Fruit fly (Drosophila melanogaster) whole organism, pupa: Measurements from ENCODE around the gene CG6985.

Source experiments
- CG10348 ChIP-seq: fragments of 200-800 bp; sonication (Bioruptor generic); IDR thresholded peaks from 2 replicates; pipeline ENCODE4 v1.3.6; 2022; ENCODE audit warnings: missing biosample characterization, missing genetic modification characterization
- CG12605 ChIP-seq: fragments of 200-800 bp; sonication (Bioruptor generic); IDR thresholded peaks from 2 replicates; pipeline ENCODE4 v1.3.6; 2022; ENCODE audit warnings: missing biosample characterization, missing genetic modification characterization
- CG13204 ChIP-seq: fragments of 200-800 bp; sonication (Bioruptor generic); optimal IDR thresholded peaks from 2 replicates; lab custom pipeline; 2018; ENCODE audit warnings: missing biosample characterization, mild to moderate bottlenecking, missing genetic modification characterization, moderate library complexity
- CG14655 ChIP-seq: fragments of 200-800 bp; sonication (Bioruptor generic); optimal IDR thresholded peaks from 3 replicates; lab custom pipeline; 2017; ENCODE audit warnings: mild to moderate bottlenecking, missing biosample characterization, missing genetic modification reagents, missing genetic modification characterization
- CG15710 ChIP-seq: fragments of 200-800 bp; sonication (Bioruptor generic); optimal IDR thresholded peaks from 2 replicates; lab custom pipeline; 2018; ENCODE audit warnings: missing biosample characterization, mild to moderate bottlenecking, missing genetic modification characterization, moderate library complexity
- CG17806 ChIP-seq: fragments of 200-800 bp; sonication (Bioruptor generic); optimal IDR thresholded peaks from 2 replicates; lab custom pipeline; 2018; ENCODE audit warnings: missing biosample characterization, mild to moderate bottlenecking, missing genetic modification characterization, moderate library complexity
- CG32121 ChIP-seq: fragments of 200-800 bp; sonication (Bioruptor generic); IDR thresholded peaks from 2 replicates; pipeline ENCODE4 v1.3.6; 2022; ENCODE audit warnings: missing biosample characterization, missing genetic modification characterization
- CG34367 ChIP-seq: fragments of 200-800 bp; sonication (Bioruptor generic); optimal IDR thresholded peaks from 2 replicates; lab custom pipeline; 2018; ENCODE audit warnings: missing biosample characterization, mild to moderate bottlenecking, missing genetic modification characterization
- CG4496 ChIP-seq: fragments of 200-800 bp; sonication (Bioruptor generic); IDR thresholded peaks from 3 replicates; pipeline ENCODE4 v1.3.6; 2022; ENCODE audit warnings: missing biosample characterization, missing genetic modification characterization
- CG8159 ChIP-seq: fragments of 200-800 bp; sonication (Bioruptor generic); optimal IDR thresholded peaks from 3 replicates; lab custom pipeline; 2018; ENCODE audit warnings: missing biosample characterization, mild to moderate bottlenecking, missing genetic modification characterization, moderate library complexity
- CG8301 ChIP-seq: fragments of 200-800 bp; sonication (Bioruptor generic); optimal IDR thresholded peaks from 2 replicates; lab custom pipeline; 2018; ENCODE audit warnings: missing biosample characterization, mild to moderate bottlenecking, missing genetic modification characterization
- CG9948 ChIP-seq: fragments of 200-800 bp; sonication (Bioruptor generic); optimal IDR thresholded peaks from 2 replicates; lab custom pipeline; 2018; ENCODE audit warnings: missing biosample characterization, mild to moderate bottlenecking, missing genetic modification characterization, moderate library complexity
- D1 ChIP-seq: fragments of 200-800 bp; sonication (Bioruptor generic); optimal IDR thresholded peaks from 2 replicates; lab custom pipeline; 2018; ENCODE audit warnings: missing biosample characterization, mild to moderate bottlenecking, missing genetic modification characterization, moderate library complexity
- EcR ChIP-seq: fragments of 200-800 bp; sonication (Bioruptor generic); optimal IDR thresholded peaks from 3 replicates; lab custom pipeline; 2019; ENCODE audit warnings: missing biosample characterization, missing genetic modification characterization, mild to moderate bottlenecking, moderate library complexity, missing genetic modification reagents
- Ets98B ChIP-seq: fragments of 200-800 bp; sonication (Bioruptor generic); IDR thresholded peaks from 2 replicates; pipeline ENCODE4 v1.3.6; 2022; ENCODE audit warnings: missing biosample characterization, missing genetic modification characterization
- Pif1A ChIP-seq: fragments of 200-800 bp; sonication (Bioruptor generic); optimal IDR thresholded peaks from 3 replicates; lab custom pipeline; 2016; ENCODE audit warnings: missing biosample characterization, missing genetic modification characterization
- Pif1B ChIP-seq: fragments of 200-800 bp; sonication (Bioruptor generic); optimal IDR thresholded peaks from 3 replicates; lab custom pipeline; 2016; ENCODE audit warnings: missing biosample characterization, missing genetic modification characterization
- Snoo ChIP-seq: fragments of 200-800 bp; sonication (Bioruptor generic); optimal IDR thresholded peaks from 3 replicates; lab custom pipeline; 2017; ENCODE audit warnings: missing biosample characterization, mild to moderate bottlenecking, missing genetic modification characterization, inconsistent platforms
- fd96Ca ChIP-seq: fragments of 200-800 bp; sonication (Bioruptor generic); IDR thresholded peaks from 3 replicates; pipeline ENCODE4 v1.3.6; 2022; ENCODE audit warnings: missing biosample characterization, missing genetic modification characterization
- gl ChIP-seq: fragments of 200-800 bp; sonication (Bioruptor generic); optimal IDR thresholded peaks from 2 replicates; lab custom pipeline; 2018; ENCODE audit warnings: missing biosample characterization, mild to moderate bottlenecking, missing genetic modification characterization
- rn ChIP-seq: fragments of 200-800 bp; sonication (Bioruptor generic); IDR thresholded peaks from 2 replicates; pipeline ENCODE4 v1.3.6; 2022; ENCODE audit warnings: missing biosample characterization, missing genetic modification characterization

Gene CG6985

DNA sequence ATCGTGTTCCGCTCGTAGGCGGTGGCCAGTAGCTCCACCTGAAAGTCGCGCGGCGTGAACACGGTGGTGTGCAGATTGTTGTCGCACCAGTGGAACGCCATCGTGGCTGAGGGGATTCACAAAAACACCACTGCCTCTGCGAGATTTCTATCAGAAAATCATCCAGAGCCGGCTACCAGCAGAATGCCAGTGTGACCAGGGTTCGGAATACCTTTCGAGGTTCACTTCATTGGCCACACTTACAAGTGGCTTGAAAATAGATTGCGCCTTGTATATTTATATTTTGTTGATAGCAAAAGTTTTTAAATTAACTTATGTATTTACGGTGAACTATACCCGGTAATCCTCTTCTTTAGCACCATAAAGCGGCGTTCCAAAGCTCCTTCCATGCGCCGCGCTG lies at the start of gene CG6985, which contains the start of gene Dcr-1:
CG6985 (plus strand) TSS at position 221 of the 400 bp plus-strand sequence.
Dcr-1 (minus strand) TSS at position 162 of the 400 bp plus-strand sequence.
- TF ChIP-seq CG4496 (GFP tag; lab: Robert Waterston, UW) (no peak), gl (tag; lab: Kevin White, UChicago) (no peak), Snoo (tag; lab: Kevin White, UChicago) (no peak), CG12605 (GFP tag; lab: Robert Waterston, UW) (no peak), Pif1A (GFP tag; lab: Kevin White, UChicago) (no peak), Pif1B (GFP tag; lab: Kevin White, UChicago) (no peak)
- TF ChIP-seq, all 21 proteins: peak for 0

dm6 chr3R:22694659-22695058 lies 46.3 kb upstream of the CG6985 start, which contains the start of gene cd:
Gene cd, plus strand, starts transcription at chr3R:22694959.
- TF ChIP-seq CG34367 (tag; lab: Kevin White, UChicago), result no peak
- no peak for TF ChIP-seq gl (tag; lab: Kevin White, UChicago)
- no peak for TF ChIP-seq rn
- TF ChIP-seq Ets98B (GFP tag; lab: Robert Waterston, UW), result no peak
- TF ChIP-seq CG32121 (GFP tag; lab: Robert Waterston, UW), result no peak
- no peak for TF ChIP-seq CG4496 (GFP tag; lab: Robert Waterston, UW)
- no peak for TF ChIP-seq EcR

DNA sequence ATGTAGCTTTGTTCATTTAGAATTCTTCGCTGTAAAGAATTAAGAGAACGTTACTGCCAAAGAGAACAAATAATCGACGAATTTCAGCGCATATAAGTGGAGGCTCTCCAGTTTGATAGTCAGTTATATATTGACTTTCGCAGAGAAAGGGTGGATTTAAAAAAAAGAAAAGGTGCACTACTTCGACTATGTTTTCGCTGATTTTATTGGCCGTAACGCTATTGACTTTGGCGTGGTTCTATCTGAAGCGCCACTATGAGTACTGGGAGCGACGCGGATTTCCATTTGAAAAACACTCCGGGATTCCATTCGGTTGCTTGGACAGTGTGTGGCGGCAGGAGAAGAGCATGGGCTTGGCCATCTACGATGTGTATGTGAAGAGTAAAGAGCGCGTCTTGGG lies 42.7 kb upstream of the CG6985 start, which contains the start of gene Cyp6d4:
Cyp6d4 (plus strand) TSS at position 112 of the 400 bp plus-strand sequence.
- TF ChIP-seq CG32121 (GFP tag; lab: Robert Waterston, UW) (no peak), gl (tag; lab: Kevin White, UChicago) (no peak), CG12605 (GFP tag; lab: Robert Waterston, UW) (no peak), Pif1A (GFP tag; lab: Kevin White, UChicago) (no peak), CG9948 (tag; lab: Kevin White, UChicago) (no peak), CG17806 (tag; lab: Kevin White, UChicago) (no peak), rn (no peak), CG8159 (no peak), CG10348 (GFP tag; lab: Robert Waterston, UW) (no peak), CG8301 (tag; lab: Kevin White, UChicago) (no peak), Pif1B (GFP tag; lab: Kevin White, UChicago) (no peak), Snoo (tag; lab: Kevin White, UChicago) (no peak)

dm6 chr3R:22701793-22702192 lies 39.2 kb upstream of the CG6985 start, which contains the start of the genes CG6972 and CCAP:
Gene CG6972, plus strand, starts transcription at chr3R:22702007.
Gene CCAP, minus strand, starts transcription at chr3R:22702084.
- TF ChIP-seq CG9948 (tag; lab: Kevin White, UChicago) (no peak), CG15710 (tag; lab: Kevin White, UChicago) (no peak), Pif1A (GFP tag; lab: Kevin White, UChicago) (no peak), CG17806 (tag; lab: Kevin White, UChicago) (no peak), CG32121 (GFP tag; lab: Robert Waterston, UW) (0 out of 2 replicates have a peak, but pooled peaks have one; percentile 28)

dm6 chr3R:22707178-22707577 lies 33.8 kb upstream of the CG6985 start, which contains the start of gene CG13842:
Gene CG13842, minus strand, starts transcription at chr3R:22707278.
- no peak for TF ChIP-seq Pif1B (GFP tag; lab: Kevin White, UChicago)
- TF ChIP-seq Ets98B (GFP tag; lab: Robert Waterston, UW), result no peak

DNA sequence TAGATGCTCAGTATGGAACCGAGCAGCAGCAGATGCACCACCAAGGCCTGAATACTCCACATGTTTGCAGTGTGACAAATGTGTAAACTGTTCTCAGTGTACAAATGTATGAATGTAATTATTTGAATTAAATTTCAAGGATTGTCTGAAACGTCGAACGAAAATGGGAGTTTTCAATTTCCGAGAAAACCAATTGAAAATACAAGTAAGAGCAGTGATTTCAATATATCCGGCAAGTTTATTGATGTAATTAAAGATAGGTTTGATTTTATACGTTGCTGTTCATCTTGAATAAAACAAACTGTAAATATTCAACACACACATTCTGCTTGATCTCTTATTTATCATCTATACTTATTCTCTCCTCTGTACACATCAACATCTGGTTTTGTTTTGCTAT lies 30.3 kb upstream of the CG6985 start, which contains the start of gene CG4907:
CG4907 (minus strand) TSS at position 101 of the 400 bp plus-strand sequence.
- no peak for TF ChIP-seq rn
- no peak for TF ChIP-seq Snoo (tag; lab: Kevin White, UChicago)
- TF ChIP-seq fd96Ca, result no peak
- no peak for TF ChIP-seq CG9948 (tag; lab: Kevin White, UChicago)
- TF ChIP-seq gl (tag; lab: Kevin White, UChicago), result no peak
- no peak for TF ChIP-seq EcR
- TF ChIP-seq CG8159, result no peak
- no peak for TF ChIP-seq CG14655 (GFP tag; lab: Kevin White, UChicago)
- no peak for TF ChIP-seq CG32121 (GFP tag; lab: Robert Waterston, UW)
- no peak for TF ChIP-seq CG13204 (GFP tag; lab: Kevin White, UChicago)

DNA sequence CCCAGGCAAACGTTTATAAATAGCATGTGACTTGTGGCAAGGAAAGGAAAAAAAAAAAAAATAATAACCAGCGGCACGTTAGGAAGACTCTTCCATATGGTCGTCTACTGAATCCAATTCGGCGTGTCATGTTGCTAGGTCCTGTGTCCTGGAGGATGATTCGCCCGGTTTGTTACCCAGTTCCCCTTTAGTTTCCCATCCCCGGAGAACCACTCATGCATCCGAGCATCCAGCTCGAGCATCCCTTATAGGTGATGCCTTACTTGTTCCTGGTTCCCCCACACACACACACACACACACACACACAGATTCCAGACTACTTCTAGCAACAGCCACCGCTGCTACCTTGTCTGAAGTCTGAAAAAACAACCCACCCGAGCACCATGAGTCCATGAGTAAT lies 23.1 kb upstream of the CG6985 start:
- TF ChIP-seq Snoo (tag; lab: Kevin White, UChicago), result no peak
- no peak for TF ChIP-seq CG12605 (GFP tag; lab: Robert Waterston, UW)
- no peak for TF ChIP-seq Ets98B (GFP tag; lab: Robert Waterston, UW)
- TF ChIP-seq gl (tag; lab: Kevin White, UChicago), result no peak
- no peak for TF ChIP-seq CG8301 (tag; lab: Kevin White, UChicago)
- no peak for TF ChIP-seq CG14655 (GFP tag; lab: Kevin White, UChicago)
- no peak for TF ChIP-seq CG4496 (GFP tag; lab: Robert Waterston, UW)
- no peak for TF ChIP-seq CG9948 (tag; lab: Kevin White, UChicago)
- TF ChIP-seq fd96Ca, result no peak
- TF ChIP-seq rn, result no peak
- TF ChIP-seq CG8159, result no peak
- TF ChIP-seq CG10348 (GFP tag; lab: Robert Waterston, UW), result no peak
- TF ChIP-seq CG34367 (tag; lab: Kevin White, UChicago), result no peak
- no peak for TF ChIP-seq D1
- no peak for TF ChIP-seq CG13204 (GFP tag; lab: Kevin White, UChicago)
- TF ChIP-seq CG32121 (GFP tag; lab: Robert Waterston, UW), result no peak
- TF ChIP-seq CG15710 (tag; lab: Kevin White, UChicago), result no peak
- no peak for TF ChIP-seq CG17806 (tag; lab: Kevin White, UChicago)
